Fruit fly (Drosophila melanogaster) whole organism, embryonic: Measurements from ENCODE around the gene CG13840.

ENCODE experiments used
- Ada2b ChIP-seq: fragments of 200-800 bp; sonication (Bioruptor generic); IDR thresholded peaks from 2 replicates; pipeline ENCODE4 v1.3.6; 2022; ENCODE audit warnings: missing biosample characterization, missing genetic modification characterization
- Atf3 ChIP-seq: fragments of 200-800 bp; sonication (Bioruptor generic); optimal IDR thresholded peaks from 3 replicates; lab custom pipeline; 2016; ENCODE audit warnings: missing biosample characterization, missing genetic modification characterization
- Bteb2 ChIP-seq: fragments of 200-800 bp; sonication (Bioruptor generic); optimal IDR thresholded peaks from 2 replicates; lab custom pipeline; 2016; ENCODE audit warnings: missing biosample characterization, missing genetic modification characterization
- CG1024 ChIP-seq: fragments of 200-800 bp; sonication (Bioruptor generic); IDR thresholded peaks from 2 replicates; pipeline ENCODE4 v1.3.6; 2022; ENCODE audit warnings: missing biosample characterization, missing genetic modification characterization
- CG10462 ChIP-seq: fragments of 200-800 bp; sonication (Bioruptor generic); optimal IDR thresholded peaks from 2 replicates; lab custom pipeline; 2016; ENCODE audit warnings: missing biosample characterization, missing genetic modification characterization
- CG10959 ChIP-seq: fragments of 200-800 bp; sonication (Bioruptor generic); IDR thresholded peaks from 2 replicates; pipeline ENCODE4 v1.3.6; 2022; ENCODE audit warnings: missing biosample characterization, missing genetic modification characterization
- CG12236 ChIP-seq: fragments of 200-800 bp; sonication (Bioruptor generic); optimal IDR thresholded peaks from 2 replicates; lab custom pipeline; 2016; ENCODE audit warnings: missing biosample characterization, missing genetic modification characterization
- CG13424 ChIP-seq: fragments of 200-800 bp; sonication (Bioruptor generic); optimal IDR thresholded peaks from 2 replicates; lab custom pipeline; 2019; ENCODE audit warnings: missing biosample characterization, mild to moderate bottlenecking, missing genetic modification characterization, moderate library complexity
- CG14710 ChIP-seq: fragments of 200-800 bp; sonication (Bioruptor generic); optimal IDR thresholded peaks from 3 replicates; lab custom pipeline; 2019; ENCODE audit warnings: missing biosample characterization, mild to moderate bottlenecking, missing genetic modification characterization, moderate library complexity
- CG15011 ChIP-seq: fragments of 200-800 bp; sonication (Bioruptor generic); optimal IDR thresholded peaks from 3 replicates; lab custom pipeline; 2018; ENCODE audit warnings: missing biosample characterization, mild to moderate bottlenecking, missing genetic modification characterization
- CG1603 ChIP-seq: fragments of 200-800 bp; sonication (Bioruptor generic); optimal IDR thresholded peaks from 2 replicates; lab custom pipeline; 2019; ENCODE audit warnings: missing biosample characterization, mild to moderate bottlenecking, missing genetic modification characterization, moderate library complexity
- CG17361 ChIP-seq: fragments of 200-800 bp; sonication (Bioruptor generic); IDR thresholded peaks from 3 replicates; pipeline ENCODE4 v1.3.6; 2022; ENCODE audit warnings: missing biosample characterization, missing genetic modification characterization
- CG30020 ChIP-seq: fragments of 200-800 bp; optimal IDR thresholded peaks from 2 replicates; lab custom pipeline; 2019; ENCODE audit warnings: missing biosample characterization, mild to moderate bottlenecking, missing genetic modification characterization, moderate library complexity
- CG3281 ChIP-seq: fragments of 200-800 bp; sonication (Bioruptor generic); optimal IDR thresholded peaks from 3 replicates; lab custom pipeline; 2017; ENCODE audit warnings: missing biosample characterization, mild to moderate bottlenecking, missing genetic modification characterization
- CG3407 ChIP-seq: fragments of 200-800 bp; sonication (Bioruptor generic); optimal IDR thresholded peaks from 2 replicates; lab custom pipeline; 2018; ENCODE audit warnings: missing biosample characterization, mild to moderate bottlenecking, missing genetic modification characterization
- CG43689 ChIP-seq: fragments of 200-800 bp; sonication (Bioruptor generic); IDR thresholded peaks from 2 replicates; pipeline ENCODE4 v1.3.6; 2022; ENCODE audit warnings: missing biosample characterization, missing genetic modification characterization
- CG7963 ChIP-seq: fragments of 200-800 bp; sonication (Bioruptor generic); IDR thresholded peaks from 3 replicates; pipeline ENCODE4 v1.3.6; 2022; ENCODE audit warnings: missing biosample characterization, missing genetic modification characterization; ENCODE audit not compliant: partially characterized antibody
- CG8089 ChIP-seq: fragments of 200-800 bp; sonication (Bioruptor generic); optimal IDR thresholded peaks from 3 replicates; lab custom pipeline; 2016; ENCODE audit warnings: missing biosample characterization, missing genetic modification characterization
- CG8944 ChIP-seq: fragments of 200-800 bp; sonication (Bioruptor generic); optimal IDR thresholded peaks from 3 replicates; lab custom pipeline; 2016; ENCODE audit warnings: missing biosample characterization, missing genetic modification characterization
- CG9727 ChIP-seq: fragments of 200-800 bp; sonication (Bioruptor generic); optimal IDR thresholded peaks from 3 replicates; lab custom pipeline; 2017; ENCODE audit warnings: missing biosample characterization, mild to moderate bottlenecking, missing genetic modification characterization
- CTCF ChIP-seq: fragments of 200-800 bp; sonication (Bioruptor generic); optimal IDR thresholded peaks from 2 replicates; lab custom pipeline; 2017; ENCODE audit warnings: missing biosample characterization, mild to moderate bottlenecking, missing genetic modification characterization, moderate library complexity
- Dad ChIP-seq: fragments of 200-800 bp; sonication (Bioruptor generic); optimal IDR thresholded peaks from 3 replicates; lab custom pipeline; 2016; ENCODE audit warnings: missing biosample characterization, missing genetic modification characterization
- Dbx ChIP-seq: fragments of 200-800 bp; sonication (Bioruptor generic); IDR thresholded peaks from 3 replicates; pipeline ENCODE4 v1.3.6; 2022; ENCODE audit warnings: missing biosample characterization, missing genetic modification characterization
- Dfd ChIP-seq, 2 experiments: fragments of >200 bp; optimal IDR thresholded peaks; 2 replicates each; lab custom pipeline; 2017; ENCODE audit warnings: missing biosample characterization in 2 of 2, missing genetic modification characterization in 2 of 2
- Doc2 ChIP-seq: fragments of 200-800 bp; sonication (Bioruptor generic); IDR thresholded peaks from 2 replicates; pipeline ENCODE4 v1.3.6; 2022; ENCODE audit warnings: missing biosample characterization, missing genetic modification characterization
- Fer3 ChIP-seq: fragments of 200-800 bp; sonication (Bioruptor generic); optimal IDR thresholded peaks from 2 replicates; lab custom pipeline; 2018; ENCODE audit warnings: missing biosample characterization, mild to moderate bottlenecking, missing genetic modification characterization, moderate library complexity
- Gug ChIP-seq: fragments of 200-800 bp; sonication (Bioruptor generic); IDR thresholded peaks from 4 replicates; pipeline ENCODE4 v1.3.6; 2022; ENCODE audit warnings: missing biosample characterization, missing genetic modification characterization
- Hand ChIP-seq: fragments of 200-800 bp; sonication (Bioruptor generic); optimal IDR thresholded peaks from 2 replicates; lab custom pipeline; 2017; ENCODE audit warnings: mild to moderate bottlenecking, missing biosample characterization, missing genetic modification reagents, missing genetic modification characterization
- Kr ChIP-seq: fragments of 200-800 bp; sonication (Bioruptor generic); optimal IDR thresholded peaks from 2 replicates; lab custom pipeline; 2017; ENCODE audit warnings: missing biosample characterization, mild to moderate bottlenecking, missing genetic modification characterization
- MESR4 ChIP-seq: fragments of 200-800 bp; sonication (Bioruptor generic); optimal IDR thresholded peaks from 2 replicates; lab custom pipeline; 2018; ENCODE audit warnings: missing biosample characterization, mild to moderate bottlenecking, missing genetic modification characterization, moderate library complexity
- Nf-YA ChIP-seq: fragments of 200-800 bp; sonication (Bioruptor generic); IDR thresholded peaks from 2 replicates; pipeline ENCODE4 v1.3.6; 2022; ENCODE audit warnings: missing biosample characterization, missing genetic modification characterization
- Pdp1 ChIP-seq, 2 experiments: fragments of 200-800 bp; sonication (Bioruptor generic); optimal IDR thresholded peaks; 3 replicates each; lab custom pipeline; 2016; ENCODE audit warnings: missing biosample characterization in 2 of 2, missing genetic modification characterization in 2 of 2, mild to moderate bottlenecking in 1 of 2, moderate library complexity in 1 of 2
- Scr ChIP-seq: fragments of 200-800 bp; sonication (Bioruptor generic); IDR thresholded peaks from 2 replicates; pipeline ENCODE4 v1.3.6; 2022; ENCODE audit warnings: missing biosample characterization, missing genetic modification characterization; ENCODE audit not compliant: partially characterized antibody
- Sox100B ChIP-seq: fragments of 200-800 bp; sonication (Bioruptor generic); optimal IDR thresholded peaks from 3 replicates; lab custom pipeline; 2018; ENCODE audit warnings: missing biosample characterization, mild to moderate bottlenecking, missing genetic modification characterization
- Xbp1 ChIP-seq: fragments of 200-800 bp; sonication (Bioruptor generic); optimal IDR thresholded peaks from 3 replicates; lab custom pipeline; 2016; ENCODE audit warnings: missing biosample characterization, mild to moderate bottlenecking, missing genetic modification characterization
- Xrp1 ChIP-seq: fragments of 200-800 bp; sonication (Bioruptor generic); IDR thresholded peaks from 2 replicates; pipeline ENCODE4 v1.3.6; 2022; ENCODE audit warnings: missing biosample characterization, missing genetic modification characterization
- ato ChIP-seq: fragments of 200-800 bp; sonication (Bioruptor generic); IDR thresholded peaks from 2 replicates; pipeline ENCODE4 v1.3.6; 2022; ENCODE audit warnings: missing biosample characterization, missing genetic modification characterization; ENCODE audit not compliant: partially characterized antibody
- bab2 ChIP-seq: fragments of 200-800 bp; sonication (Bioruptor generic); optimal IDR thresholded peaks from 2 replicates; lab custom pipeline; 2016; ENCODE audit warnings: missing biosample characterization, missing genetic modification characterization
- chinmo ChIP-seq: fragments of 200-800 bp; sonication (Bioruptor generic); IDR thresholded peaks from 4 replicates; pipeline ENCODE4 v1.3.6; 2022; ENCODE audit warnings: missing biosample characterization, missing genetic modification characterization; ENCODE audit not compliant: partially characterized antibody
- danr ChIP-seq: fragments of 200-800 bp; sonication (Bioruptor generic); IDR thresholded peaks from 2 replicates; pipeline ENCODE4 v1.3.6; 2022; ENCODE audit warnings: missing biosample characterization, missing genetic modification characterization
- dmrt99B ChIP-seq: fragments of 200-800 bp; sonication (Bioruptor generic); optimal IDR thresholded peaks from 2 replicates; lab custom pipeline; 2018; ENCODE audit warnings: missing biosample characterization, mild to moderate bottlenecking, missing genetic modification characterization, moderate library complexity
- eve ChIP-seq, 2 experiments: fragments of >200 bp; optimal IDR thresholded peaks; 2 replicates each; lab custom pipeline; 2017; ENCODE audit warnings: missing biosample characterization in 2 of 2, missing genetic modification characterization in 2 of 2
- jing ChIP-seq: fragments of 200-800 bp; sonication (Bioruptor generic); optimal IDR thresholded peaks from 2 replicates; lab custom pipeline; 2018; ENCODE audit warnings: missing biosample characterization, mild to moderate bottlenecking, missing genetic modification characterization
- nmo ChIP-seq: fragments of 200-800 bp; sonication (Bioruptor generic); optimal IDR thresholded peaks from 2 replicates; lab custom pipeline; 2018; ENCODE audit warnings: missing biosample characterization, mild to moderate bottlenecking, missing genetic modification characterization, moderate library complexity
- ranshi ChIP-seq: fragments of 200-800 bp; sonication (Bioruptor generic); IDR thresholded peaks from 2 replicates; pipeline ENCODE4 v1.3.6; 2022; ENCODE audit warnings: missing biosample characterization, missing genetic modification characterization
- slp2 ChIP-seq: fragments of 200-800 bp; sonication (Bioruptor generic); optimal IDR thresholded peaks from 2 replicates; lab custom pipeline; 2016; ENCODE audit warnings: missing biosample characterization, missing genetic modification characterization
- stwl ChIP-seq: fragments of 200-800 bp; sonication (Bioruptor generic); optimal IDR thresholded peaks from 3 replicates; lab custom pipeline; 2018; ENCODE audit warnings: missing biosample characterization, mild to moderate bottlenecking, missing genetic modification characterization, moderate library complexity
- tio ChIP-seq: fragments of 200-800 bp; sonication (Bioruptor generic); optimal IDR thresholded peaks from 2 replicates; lab custom pipeline; 2017; ENCODE audit warnings: missing biosample characterization, missing genetic modification characterization, inconsistent platforms
- trem ChIP-seq: fragments of 200-800 bp; optimal IDR thresholded peaks from 3 replicates; lab custom pipeline; 2019; ENCODE audit warnings: missing biosample characterization, mild to moderate bottlenecking, missing genetic modification characterization, moderate library complexity
- vvl ChIP-seq: fragments of 200-800 bp; sonication (Bioruptor generic); IDR thresholded peaks from 2 replicates; pipeline ENCODE4 v1.3.6; 2022; ENCODE audit warnings: missing biosample characterization, missing genetic modification characterization
- wdn ChIP-seq: fragments of 200-800 bp; sonication (Bioruptor generic); IDR thresholded peaks from 2 replicates; pipeline ENCODE4 v1.3.6; 2022; ENCODE audit warnings: missing biosample characterization, missing genetic modification characterization
- zen ChIP-seq: fragments of 200-800 bp; sonication (Bioruptor generic); optimal IDR thresholded peaks from 3 replicates; lab custom pipeline; 2018; ENCODE audit warnings: missing biosample characterization, mild to moderate bottlenecking, missing genetic modification characterization, moderate library complexity

CG13840 gene

DNA sequence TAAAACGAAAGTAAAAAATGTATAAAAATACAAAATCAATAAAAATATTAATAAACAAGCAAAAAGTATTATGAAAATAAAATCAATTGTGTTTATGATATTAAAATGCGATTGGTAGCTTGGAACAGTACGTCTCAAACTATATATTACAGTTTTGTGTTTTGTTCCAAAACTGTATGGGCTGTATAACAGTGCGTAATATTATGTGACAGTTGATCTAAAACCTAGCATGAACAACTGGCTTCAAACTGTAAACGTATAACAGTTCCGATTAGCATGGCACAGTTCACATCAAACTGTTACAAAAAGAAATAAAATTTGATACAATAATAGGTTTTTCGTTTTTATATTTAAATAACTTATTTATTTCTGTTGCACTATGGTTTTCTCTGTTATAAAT lies 22.0 kb downstream of the CG13840 start:
- TF ChIP-seq Dbx (GFP tag; lab: Robert Waterston, UW) (no peak), CG17361 (GFP tag; lab: Robert Waterston, UW) (no peak), Xrp1 (GFP tag; lab: Robert Waterston, UW) (no peak), jing (GFP tag; lab: Kevin White, UChicago) (no peak), CG3407 (GFP tag; lab: Kevin White, UChicago) (no peak), Nf-YA (GFP tag; lab: Robert Waterston, UW) (no peak), ato (GFP tag; lab: Robert Waterston, UW) (peak; percentile 45; the same call in 1 of the 2 replicates), Dad (GFP tag; lab: Kevin White, UChicago) (no peak), Doc2 (GFP tag; lab: Robert Waterston, UW) (no peak), Kr (GFP tag; lab: Kevin White, UChicago) (no peak), Dfd (GFP tag; optimal IDR thresholded peaks at IDR 0.05; lab: Kevin White, UChicago) (no peak), CTCF (GFP tag; lab: Kevin White, UChicago) (peak; percentile 64), CG12236 (GFP tag; lab: Kevin White, UChicago) (no peak), ranshi (GFP tag; lab: Robert Waterston, UW) (no peak), tio (GFP tag; lab: Kevin White, UChicago) (no peak), danr (GFP tag; lab: Robert Waterston, UW) (no peak), vvl (0 out of 2 replicates have a peak, but pooled peaks have one; percentile 6), eve (GFP tag; optimal IDR thresholded peaks at IDR 0.05; lab: Kevin White, UChicago) (no peak), CG43689 (GFP tag; lab: Robert Waterston, UW) (no peak), dmrt99B (tag; lab: Kevin White, UChicago) (no peak), wdn (no peak), Atf3 (GFP tag; lab: Kevin White, UChicago) (no peak), Scr (peak; percentile 53), CG10959 (GFP tag; lab: Robert Waterston, UW) (no peak), CG30020 (tag; lab: Kevin White, UChicago) (no peak), CG13424 (tag; lab: Kevin White, UChicago) (peak; percentile 19), CG10462 (GFP tag; lab: Kevin White, UChicago) (no peak), Bteb2 (no peak), CG9727 (GFP tag; lab: Kevin White, UChicago) (no peak), CG8089 (GFP tag; lab: Kevin White, UChicago) (no peak), Pdp1 (GFP tag; optimal IDR thresholded peaks at IDR 0.05; lab: Kevin White, UChicago) (no peak), CG14710 (tag; lab: Kevin White, UChicago) (peak; percentile 19), CG1603 (tag; lab: Kevin White, UChicago) (no peak), chinmo (GFP tag; lab: Robert Waterston, UW) (0 out of 4 replicates have a peak, but pooled peaks have one; percentile 43), Sox100B (GFP tag; lab: Kevin White, UChicago) (no peak), Hand (GFP tag; lab: Kevin White, UChicago) (no peak), CG8944 (GFP tag; lab: Kevin White, UChicago) (no peak), stwl (tag; lab: Kevin White, UChicago) (peak; percentile 90), bab2 (GFP tag; lab: Kevin White, UChicago) (no peak), CG3281 (GFP tag; lab: Kevin White, UChicago) (no peak), MESR4 (GFP tag; lab: Kevin White, UChicago) (no peak), Fer3 (no peak), Gug (GFP tag; lab: Robert Waterston, UW) (no peak), Ada2b (GFP tag; lab: Robert Waterston, UW) (no peak), trem (tag; lab: Kevin White, UChicago) (peak; percentile 6), slp2 (no peak), zen (tag; lab: Kevin White, UChicago) (peak; percentile 55), CG7963 (GFP tag; lab: Robert Waterston, UW) (0 out of 3 replicates have a peak, but pooled peaks have one; percentile 25), Xbp1 (GFP tag; lab: Kevin White, UChicago) (no peak), CG15011 (GFP tag; lab: Kevin White, UChicago) (no peak), nmo (GFP tag; lab: Kevin White, UChicago) (peak; percentile 55), CG1024 (no peak)
